Worm (Caenorhabditis elegans) whole organism, midembryonic: ENCODE measurements around the gene K05F1.9.

Source experiments
- cog-1 ChIP-seq: sonication (generic microtip); optimal IDR thresholded peaks from 2 replicates; lab custom pipeline; 2016; ENCODE audit warnings: missing genetic modification characterization, missing compliant biosample characterization
- flt-1 ChIP-seq: fragments of 200-800 bp; sonication (Bioruptor generic); IDR thresholded peaks from 2 replicates; pipeline ENCODE4 v1.3.6; 2022; ENCODE audit warnings: missing genetic modification characterization, missing compliant biosample characterization
- med-1 ChIP-seq: sonication (generic microtip); optimal IDR thresholded peaks from 2 replicates; lab custom pipeline; 2017; ENCODE audit warnings: missing genetic modification characterization, mild to moderate bottlenecking, missing compliant biosample characterization, antibody characterized with exemption, missing genetic modification reagents; ENCODE audit not compliant: insufficient read depth
- ref-1 ChIP-seq: fragments of 200-800 bp; sonication (Bioruptor generic); conservative IDR thresholded peaks from 2 replicates; pipeline ENCODE4 v1.3.6; 2022; ENCODE audit warnings: missing genetic modification reagents, missing genetic modification characterization, missing compliant biosample characterization
- tab-1 ChIP-seq: fragments of 200-800 bp; sonication (Bioruptor generic); IDR thresholded peaks from 2 replicates; pipeline ENCODE4 v1.3.6; 2022; ENCODE audit warnings: missing genetic modification characterization, missing compliant biosample characterization
- ztf-23 ChIP-seq: fragments of 200-800 bp; sonication (Bioruptor generic); IDR thresholded peaks from 2 replicates; pipeline ENCODE4 v1.3.6; 2022; ENCODE audit warnings: missing genetic modification reagents, missing genetic modification characterization, missing compliant biosample characterization
- ztf-29 ChIP-seq: fragments of 200-800 bp; sonication (Bioruptor generic); IDR thresholded peaks from 2 replicates; pipeline ENCODE4 v1.3.6; 2022; ENCODE audit warnings: missing genetic modification reagents, missing genetic modification characterization, missing compliant biosample characterization

ce11 chrII:5838453-5838852 is 37.5 kb upstream of the K05F1.9 start, which contains the start of gene ZK1248.15:
- no peak for TF ChIP-seq med-1 (GFP tag; lab: Kevin White, UChicago)
- no peak for TF ChIP-seq flt-1 (GFP tag; lab: Robert Waterston, UW)
- no peak for TF ChIP-seq cog-1 (tag; lab: Kevin White, UChicago)
- no peak for TF ChIP-seq tab-1 (GFP tag; lab: Robert Waterston, UW)
- no peak for TF ChIP-seq ztf-23
- no peak for TF ChIP-seq ztf-29 (GFP tag; lab: Robert Waterston, UW)
- TF ChIP-seq ref-1 = no peak
